Worm (Caenorhabditis elegans) whole organism, midembryonic: Measurements from ENCODE around the gene sre-38.

ENCODE experiments used
- T22C8.4 ChIP-seq: fragments of 200-800 bp; sonication (Bioruptor generic); IDR thresholded peaks from 2 replicates; pipeline ENCODE4 v1.3.6; 2022; ENCODE audit warnings: missing genetic modification characterization, missing compliant biosample characterization
- cog-1 ChIP-seq: sonication (generic microtip); optimal IDR thresholded peaks from 2 replicates; lab custom pipeline; 2016; ENCODE audit warnings: missing genetic modification characterization, missing compliant biosample characterization
- flt-1 ChIP-seq: fragments of 200-800 bp; sonication (Bioruptor generic); IDR thresholded peaks from 2 replicates; pipeline ENCODE4 v1.3.6; 2022; ENCODE audit warnings: missing genetic modification characterization, missing compliant biosample characterization
- klf-2 ChIP-seq: fragments of 200-800 bp; sonication (Bioruptor generic); conservative IDR thresholded peaks from 2 replicates; pipeline ENCODE4 v1.3.6; 2022; ENCODE audit warnings: missing genetic modification reagents, missing genetic modification characterization, missing compliant biosample characterization
- ref-1 ChIP-seq: fragments of 200-800 bp; sonication (Bioruptor generic); conservative IDR thresholded peaks from 2 replicates; pipeline ENCODE4 v1.3.6; 2022; ENCODE audit warnings: missing genetic modification reagents, missing genetic modification characterization, missing compliant biosample characterization
- tab-1 ChIP-seq: fragments of 200-800 bp; sonication (Bioruptor generic); IDR thresholded peaks from 2 replicates; pipeline ENCODE4 v1.3.6; 2022; ENCODE audit warnings: missing genetic modification characterization, missing compliant biosample characterization
- ztf-23 ChIP-seq: fragments of 200-800 bp; sonication (Bioruptor generic); IDR thresholded peaks from 2 replicates; pipeline ENCODE4 v1.3.6; 2022; ENCODE audit warnings: missing genetic modification reagents, missing genetic modification characterization, missing compliant biosample characterization
- ztf-29 ChIP-seq: fragments of 200-800 bp; sonication (Bioruptor generic); IDR thresholded peaks from 2 replicates; pipeline ENCODE4 v1.3.6; 2022; ENCODE audit warnings: missing genetic modification reagents, missing genetic modification characterization, missing compliant biosample characterization

DNA sequence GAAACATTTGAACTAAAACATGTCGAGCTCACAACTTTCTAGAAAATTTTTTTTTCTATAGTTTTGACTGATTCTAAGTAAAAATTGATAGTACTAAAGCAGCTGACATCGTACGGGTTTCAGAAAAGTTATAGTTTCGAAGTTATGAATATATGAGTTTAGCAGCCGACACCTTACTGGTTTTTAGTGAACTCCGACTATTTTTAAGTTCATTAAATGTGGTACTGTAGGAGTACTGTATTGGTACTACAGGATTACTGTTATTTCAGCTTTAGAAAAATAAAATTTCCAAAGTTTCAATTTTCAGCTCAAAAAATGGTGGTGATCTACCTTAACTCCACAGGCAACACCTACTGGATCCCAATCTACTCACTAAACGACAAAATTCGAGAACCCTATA is 8.2 kb downstream of the sre-38 start, which contains the start of gene sre-37:
- TF ChIP-seq ztf-29 (GFP tag; lab: Robert Waterston, UW) = no peak
- TF ChIP-seq T22C8.4 = no peak
- TF ChIP-seq flt-1 (GFP tag; lab: Robert Waterston, UW) = no peak
- TF ChIP-seq cog-1 = no peak
- TF ChIP-seq tab-1 (GFP tag; lab: Robert Waterston, UW) = no peak
- TF ChIP-seq ref-1 (GFP tag; lab: Robert Waterston, UW) = no peak
- no peak for TF ChIP-seq ztf-23 (GFP tag; lab: Robert Waterston, UW)
- no peak for TF ChIP-seq klf-2 (GFP tag; lab: Robert Waterston, UW)
